Worm (Caenorhabditis elegans): Measurements from ENCODE around the gene gar-3.

- no peak for TF ChIP-seq fos-1 (tag; optimal IDR thresholded peaks at IDR 0.05)
- no peak for TF ChIP-seq ztf-11 (tag; optimal IDR thresholded peaks at IDR 0.05)
- no peak for TF ChIP-seq ceh-90 (tag; optimal IDR thresholded peaks at IDR 0.05)
- TF ChIP-seq nhr-19 (GFP tag; conservative IDR thresholded peaks at IDR 0.05) = no peak
- no peak for TF ChIP-seq nhr-11 (tag; optimal IDR thresholded peaks at IDR 0.05)
- no peak for TF ChIP-seq lsy-2 (tag; optimal IDR thresholded peaks at IDR 0.05)
Measured at ce11 chrV:14527210-14527609, 52.3 kb downstream of the gar-3 start.
